Worm (Caenorhabditis elegans) whole organism, L4/young adult: ENCODE measurements around the gene daf-1.

Source experiments
- W03F9.2 ChIP-seq: fragments of 150-350 bp; optimal IDR thresholded peaks from 2 replicates; lab custom pipeline; 2014; ENCODE audit warnings: missing biosample characterization, missing genetic modification characterization
- dao-5 ChIP-seq: sonication (generic microtip); optimal IDR thresholded peaks from 2 replicates; lab custom pipeline; 2016; ENCODE audit warnings: missing genotype, missing genetic modification characterization, moderate library complexity, missing compliant biosample characterization
- him-1 ChIP-seq: sonication (generic microtip); optimal IDR thresholded peaks from 2 replicates; lab custom pipeline; 2016; ENCODE audit warnings: missing genotype, missing genetic modification reagents, missing genetic modification characterization, missing compliant biosample characterization

daf-1 gene

DNA sequence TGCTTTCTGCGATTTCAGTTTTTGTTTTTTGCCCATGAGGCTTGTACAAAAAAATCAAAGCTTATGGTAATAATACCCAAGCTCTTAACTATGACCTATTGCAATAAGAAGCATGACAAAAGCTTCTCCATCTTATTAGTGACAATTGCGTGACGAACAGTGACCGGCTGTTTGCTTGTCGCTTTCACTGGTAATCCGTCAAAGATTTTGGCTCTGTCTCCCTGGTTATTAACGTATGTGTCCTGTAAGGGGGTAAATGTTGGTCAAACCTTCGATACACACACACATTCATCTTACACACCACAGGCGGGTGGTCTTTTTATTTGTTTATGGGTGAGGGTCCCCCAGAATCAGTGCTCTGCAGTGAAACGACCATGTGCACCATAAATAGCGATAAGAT, 41.9 kb downstream of the daf-1 start:
- no peak for TF ChIP-seq dao-5 (tag; lab: Kevin White, UChicago)
- TF ChIP-seq him-1 (tag; lab: Kevin White, UChicago): no peak
- TF ChIP-seq W03F9.2 (tag; lab: Kevin White, UChicago): no peak

DNA sequence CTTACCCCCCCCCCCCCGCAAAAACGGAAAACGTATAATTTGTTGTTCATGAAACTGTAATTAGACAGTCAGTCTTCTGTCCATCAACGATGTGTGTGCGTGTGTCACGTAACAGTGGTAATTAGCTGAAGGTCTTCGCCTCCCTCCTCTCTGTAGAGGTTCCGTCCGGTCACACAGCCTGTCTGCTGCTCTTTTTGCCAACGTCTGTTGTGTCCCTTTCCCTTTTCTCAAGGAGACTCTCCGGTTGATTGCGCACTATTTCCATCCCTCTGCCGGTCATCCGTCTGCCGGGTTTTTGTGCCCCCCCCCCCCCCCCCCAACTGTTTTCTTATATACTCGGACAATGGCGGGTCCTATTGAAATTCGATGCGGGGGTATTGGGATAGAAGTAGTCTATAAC, 43.5 kb downstream of the daf-1 start:
- TF ChIP-seq dao-5 (tag; lab: Kevin White, UChicago) (no peak), him-1 (tag; lab: Kevin White, UChicago) (no peak), W03F9.2 (tag; lab: Kevin White, UChicago) (no peak)

DNA sequence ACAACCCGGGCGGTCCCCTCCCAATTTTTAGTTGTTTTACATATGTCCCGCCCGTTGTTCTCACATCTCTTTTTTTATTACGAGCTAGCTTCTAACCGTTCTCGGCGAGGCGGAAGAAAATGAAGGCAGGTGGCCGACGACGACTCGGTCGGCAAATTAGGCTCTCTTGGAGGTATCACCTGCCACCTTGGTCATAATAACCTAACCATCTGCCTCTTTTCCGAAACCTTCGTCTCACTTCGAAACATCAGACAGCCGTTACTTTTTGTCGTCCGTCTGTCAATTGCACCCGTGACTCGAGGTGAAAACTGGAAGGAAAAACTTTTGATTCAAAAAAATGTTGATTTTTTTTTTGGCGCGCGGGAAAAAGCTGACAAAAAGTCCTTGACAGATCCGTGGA, 45.3 kb downstream of the daf-1 start:
- TF ChIP-seq him-1 (tag; lab: Kevin White, UChicago) (no peak), W03F9.2 (tag; lab: Kevin White, UChicago) (no peak), dao-5 (tag; lab: Kevin White, UChicago) (no peak)

DNA sequence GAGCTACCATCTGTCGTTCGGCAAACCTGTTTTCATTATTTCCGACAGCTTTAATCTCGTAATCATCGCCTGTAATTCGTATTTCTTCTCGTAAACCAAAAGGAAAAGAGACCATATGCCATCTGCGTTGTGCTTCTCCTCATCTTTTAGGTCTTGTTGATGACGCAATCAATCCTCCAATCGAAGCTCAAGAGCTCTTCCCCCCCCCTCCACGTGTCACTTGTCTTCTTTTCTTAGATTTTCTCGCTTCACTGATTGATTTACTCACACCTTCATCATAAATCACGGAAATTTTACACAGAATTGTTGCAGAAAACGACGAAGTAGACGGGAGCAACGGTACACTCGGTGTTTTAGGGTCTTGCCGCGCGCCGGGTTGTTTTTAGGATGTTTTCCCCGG, 46.5 kb downstream of the daf-1 start, which contains the start of gene tcl-2:
Gene tcl-2, plus strand, starts transcription at position 388 of the 400 bp plus-strand sequence.
- TF ChIP-seq him-1 (tag; lab: Kevin White, UChicago) (no peak), W03F9.2 (tag; lab: Kevin White, UChicago) (no peak), dao-5 (tag; lab: Kevin White, UChicago) (no peak)

DNA sequence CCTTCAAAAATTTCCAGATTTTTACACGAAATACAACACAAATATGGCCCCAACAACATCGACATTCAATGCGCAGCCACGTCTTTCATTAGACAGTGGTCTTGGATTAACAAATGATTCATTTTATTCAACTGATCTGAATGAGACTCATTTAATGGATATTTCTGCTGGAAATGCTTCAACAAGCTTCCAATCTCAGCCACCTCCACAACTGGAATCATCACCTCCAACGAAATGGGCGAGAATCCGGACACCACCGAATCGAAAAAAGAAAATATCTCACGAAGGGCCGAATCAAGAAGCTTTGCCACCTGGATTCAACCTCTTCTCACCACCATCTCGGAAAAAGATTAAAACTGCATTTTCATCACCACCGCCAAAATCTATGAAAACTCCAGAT, 47.5 kb downstream of the daf-1 start:
- TF ChIP-seq dao-5 (tag; lab: Kevin White, UChicago) (no peak), W03F9.2 (tag; lab: Kevin White, UChicago) (no peak), him-1 (tag; lab: Kevin White, UChicago) (no peak)

DNA sequence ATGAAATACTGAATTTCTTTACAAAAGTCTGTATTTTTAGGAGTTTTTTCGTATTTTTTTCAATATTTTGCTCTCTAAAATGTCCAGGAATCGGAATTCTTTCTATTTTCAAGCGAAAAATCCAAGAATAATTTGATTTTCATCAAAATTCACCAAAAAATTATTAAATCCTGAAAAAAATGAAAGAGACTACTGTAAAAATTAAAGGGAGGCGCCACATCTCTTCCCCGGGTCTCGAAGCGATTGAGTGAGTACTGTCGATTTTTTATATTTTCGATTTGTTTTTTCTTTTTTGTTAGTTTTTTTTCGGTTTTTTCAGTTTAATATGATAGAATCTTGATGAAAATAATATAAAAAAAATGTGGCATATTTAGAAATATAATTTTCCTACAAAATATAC, 51.3 kb downstream of the daf-1 start:
- TF ChIP-seq dao-5 (tag; lab: Kevin White, UChicago) (no peak), W03F9.2 (tag; lab: Kevin White, UChicago) (no peak), him-1 (tag; lab: Kevin White, UChicago) (no peak)

DNA sequence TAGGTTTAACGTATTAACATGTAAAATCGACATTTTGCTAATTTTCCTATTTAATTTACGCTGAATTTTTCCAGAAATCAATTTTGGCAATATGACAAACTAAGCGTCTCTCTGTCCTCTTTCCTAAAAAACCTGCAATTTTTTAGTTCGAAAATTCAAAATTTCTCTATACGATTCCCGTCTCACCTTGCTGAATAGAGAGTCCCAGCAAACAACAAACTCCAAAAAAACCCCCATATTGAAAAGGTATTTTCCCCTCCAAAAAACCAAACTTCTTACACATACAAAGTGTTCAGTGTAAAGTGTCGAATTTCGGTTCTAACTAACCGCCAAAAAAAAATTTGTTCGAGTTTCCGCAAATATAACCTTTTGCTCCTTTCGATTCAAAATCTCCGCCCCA, 52.0 kb downstream of the daf-1 start, which contains the start of gene pnc-1:
Gene pnc-1, plus strand, starts transcription at position 301 of the 400 bp plus-strand sequence.
- no peak for TF ChIP-seq him-1 (tag; lab: Kevin White, UChicago)
- TF ChIP-seq W03F9.2 (tag; lab: Kevin White, UChicago): no peak
- TF ChIP-seq dao-5 (tag; lab: Kevin White, UChicago): no peak

DNA sequence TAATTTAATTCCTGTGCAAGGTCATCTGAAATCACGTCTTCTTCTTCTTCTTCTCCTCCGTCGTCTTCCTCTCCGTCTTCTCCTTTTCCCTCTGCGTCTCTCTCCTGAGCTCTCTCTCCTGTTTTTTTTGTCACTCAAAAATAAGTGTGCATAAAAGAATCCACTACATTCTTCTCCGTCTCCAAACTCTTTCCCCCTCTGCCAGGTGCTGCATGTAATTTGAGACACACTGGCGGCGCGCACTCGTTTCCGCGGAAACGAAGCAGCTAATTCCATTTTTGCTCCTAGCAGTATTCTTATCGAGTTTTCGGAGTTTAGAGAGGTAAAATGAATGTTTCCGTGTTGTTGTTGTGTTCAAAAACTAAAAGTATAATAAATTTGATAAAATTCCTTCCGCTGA, 53.9 kb downstream of the daf-1 start:
- no peak for TF ChIP-seq dao-5 (tag; lab: Kevin White, UChicago)

DNA sequence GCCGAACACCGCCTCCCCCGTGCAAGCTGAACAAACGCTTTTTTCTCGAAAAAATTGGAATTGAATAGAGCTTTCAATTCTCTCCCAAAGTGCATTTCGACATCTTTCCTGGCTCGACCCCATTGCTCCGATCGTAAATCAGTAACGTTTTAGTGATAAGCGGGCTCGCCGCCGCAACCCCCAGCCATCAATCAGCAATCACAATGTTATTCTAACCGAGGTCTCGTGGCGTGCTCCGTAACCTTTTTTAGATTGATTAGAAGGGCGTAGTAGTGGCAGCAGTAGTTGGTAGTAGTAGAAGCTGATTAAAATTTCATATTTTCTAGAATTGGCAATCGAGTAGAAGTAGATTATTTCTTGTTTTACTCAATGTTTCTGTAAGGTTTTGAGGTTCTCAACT, 55.1 kb downstream of the daf-1 start:
- TF ChIP-seq W03F9.2 (tag; lab: Kevin White, UChicago) (no peak), dao-5 (tag; lab: Kevin White, UChicago) (no peak), him-1 (tag; lab: Kevin White, UChicago) (no peak)
